Fruit fly (Drosophila melanogaster) whole organism, adult: ENCODE data around the gene Gyc76C.

ENCODE experiments used
- CG1620 ChIP-seq: fragments of 200-800 bp; sonication (Bioruptor generic); optimal IDR thresholded peaks from 2 replicates; lab custom pipeline; 2016; ENCODE audit warnings: missing biosample characterization, missing genetic modification characterization
- CG7045 ChIP-seq: fragments of 200-800 bp; sonication (Bioruptor generic); optimal IDR thresholded peaks from 2 replicates; lab custom pipeline; 2017; ENCODE audit warnings: missing biosample characterization, mild to moderate bottlenecking, missing genetic modification characterization
- Clk ChIP-seq: fragments of 200-800 bp; sonication (Bioruptor generic); optimal IDR thresholded peaks from 2 replicates; lab custom pipeline; 2017; ENCODE audit warnings: missing biosample characterization, missing genetic modification characterization
- cic ChIP-seq: fragments of 200-800 bp; sonication (Bioruptor generic); optimal IDR thresholded peaks from 2 replicates; lab custom pipeline; 2017; ENCODE audit warnings: missing biosample characterization, mild to moderate bottlenecking, missing genetic modification characterization, moderate library complexity
- kay ChIP-seq: fragments of 200-800 bp; sonication (Bioruptor generic); peaks from one replicate; lab custom pipeline; 2016; ENCODE audit warnings: missing biosample characterization, missing genetic modification characterization, borderline replicate concordance
- tj ChIP-seq: fragments of 200-800 bp; sonication (Bioruptor generic); optimal IDR thresholded peaks from 3 replicates; lab custom pipeline; 2017; ENCODE audit warnings: missing biosample characterization, mild to moderate bottlenecking, missing genetic modification characterization, moderate library complexity

Gyc76C gene

DNA sequence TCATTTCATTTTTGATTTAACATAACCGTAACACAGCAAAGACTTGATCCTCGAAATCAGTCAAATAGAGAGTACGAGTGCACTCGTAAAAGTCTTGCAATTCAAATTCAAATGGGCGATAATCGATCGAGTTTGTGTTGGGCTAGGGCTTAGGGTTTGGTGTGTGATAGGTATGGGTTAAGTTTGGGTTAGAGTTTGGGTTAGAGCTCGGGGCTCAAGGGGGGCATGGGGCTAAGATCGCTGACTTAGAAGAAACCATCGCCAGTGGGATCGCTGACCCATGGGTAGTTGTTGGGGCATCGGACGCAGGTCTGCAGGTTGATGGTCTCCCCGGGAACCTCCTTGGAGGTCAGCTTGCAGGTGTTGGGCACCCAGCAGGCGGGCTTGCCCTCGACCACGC is 92.3 kb downstream of the Gyc76C start:
- TF ChIP-seq cic (GFP tag; lab: Kevin White, UChicago) (no peak), Clk (GFP tag; lab: Kevin White, UChicago) (no peak), CG7045 (no peak), tj (GFP tag; lab: Kevin White, UChicago) (no peak), kay (no peak), CG1620 (no peak)
